Fruit fly (Drosophila melanogaster) whole organism, embryonic: Measurements from ENCODE around the gene sick.

Source experiments
- CG10209 ChIP-seq: fragments of 200-800 bp; sonication (Bioruptor generic); optimal IDR thresholded peaks from 3 replicates; lab custom pipeline; 2017; ENCODE audit warnings: missing biosample characterization, mild to moderate bottlenecking, missing genetic modification characterization, missing genetic modification reagents
- CG1024 ChIP-seq: fragments of 200-800 bp; sonication (Bioruptor generic); IDR thresholded peaks from 2 replicates; pipeline ENCODE4 v1.3.6; 2022; ENCODE audit warnings: missing biosample characterization, missing genetic modification characterization
- CG10274 ChIP-seq: fragments of 200-800 bp; sonication (Bioruptor generic); optimal IDR thresholded peaks from 3 replicates; lab custom pipeline; 2017; ENCODE audit warnings: missing biosample characterization, mild to moderate bottlenecking, missing genetic modification characterization
- CG11504 ChIP-seq: fragments of 200-800 bp; sonication (Bioruptor generic); optimal IDR thresholded peaks from 3 replicates; lab custom pipeline; 2019; ENCODE audit warnings: missing biosample characterization, mild to moderate bottlenecking, missing genetic modification characterization, moderate library complexity
- CG12155 ChIP-seq: fragments of 200-800 bp; sonication (Bioruptor generic); optimal IDR thresholded peaks from 3 replicates; lab custom pipeline; 2016; ENCODE audit warnings: missing biosample characterization, missing genetic modification characterization
- CG13424 ChIP-seq: fragments of 200-800 bp; sonication (Bioruptor generic); optimal IDR thresholded peaks from 2 replicates; lab custom pipeline; 2019; ENCODE audit warnings: missing biosample characterization, mild to moderate bottlenecking, missing genetic modification characterization, moderate library complexity
- CG14860 ChIP-seq: fragments of 200-800 bp; sonication (Bioruptor generic); IDR thresholded peaks from 3 replicates; pipeline ENCODE4 v1.3.6; 2022; ENCODE audit warnings: missing biosample characterization, missing genetic modification characterization; ENCODE audit not compliant: partially characterized antibody
- CG16815 ChIP-seq: fragments of 200-800 bp; sonication (Bioruptor generic); optimal IDR thresholded peaks from 3 replicates; lab custom pipeline; 2017; ENCODE audit warnings: missing biosample characterization, mild to moderate bottlenecking, missing genetic modification characterization
- CG17359 ChIP-seq: fragments of 200-800 bp; sonication (Bioruptor generic); optimal IDR thresholded peaks from 3 replicates; lab custom pipeline; 2018; ENCODE audit warnings: missing biosample characterization, mild to moderate bottlenecking, missing genetic modification characterization, moderate library complexity
- CG2116 ChIP-seq: fragments of 200-800 bp; sonication (Bioruptor generic); optimal IDR thresholded peaks from 3 replicates; lab custom pipeline; 2018; ENCODE audit warnings: missing biosample characterization, mild to moderate bottlenecking, missing genetic modification characterization
- CG2120 ChIP-seq: fragments of 200-800 bp; sonication (Bioruptor generic); optimal IDR thresholded peaks from 3 replicates; lab custom pipeline; 2016; ENCODE audit warnings: missing biosample characterization, missing genetic modification characterization
- CG30431 ChIP-seq: fragments of 200-800 bp; sonication (Bioruptor generic); optimal IDR thresholded peaks from 2 replicates; lab custom pipeline; 2017; ENCODE audit warnings: missing biosample characterization, missing genetic modification characterization
- CG31224 ChIP-seq: fragments of 200-800 bp; sonication (Bioruptor generic); IDR thresholded peaks from 2 replicates; pipeline ENCODE4 v1.3.6; 2022; ENCODE audit warnings: missing biosample characterization, missing genetic modification characterization
- CG32772 ChIP-seq: fragments of 200-800 bp; sonication (Bioruptor generic); IDR thresholded peaks from 2 replicates; pipeline ENCODE4 v1.3.6; 2022; ENCODE audit warnings: missing biosample characterization, missing genetic modification characterization
- CG34224 ChIP-seq: fragments of 200-800 bp; sonication (Bioruptor generic); IDR thresholded peaks from 3 replicates; pipeline ENCODE4 v1.3.6; 2022; ENCODE audit warnings: missing biosample characterization, missing genetic modification characterization; ENCODE audit not compliant: partially characterized antibody
- CG3995 ChIP-seq: fragments of 200-800 bp; sonication (Bioruptor generic); optimal IDR thresholded peaks from 3 replicates; lab custom pipeline; 2016; ENCODE audit warnings: missing biosample characterization, missing genetic modification characterization
- CG4282 ChIP-seq: fragments of 200-800 bp; sonication (Bioruptor generic); optimal IDR thresholded peaks from 2 replicates; lab custom pipeline; 2016; ENCODE audit warnings: missing biosample characterization, missing genetic modification characterization
- CG43689 ChIP-seq: fragments of 200-800 bp; sonication (Bioruptor generic); IDR thresholded peaks from 2 replicates; pipeline ENCODE4 v1.3.6; 2022; ENCODE audit warnings: missing biosample characterization, missing genetic modification characterization
- CG4404 ChIP-seq: fragments of 200-800 bp; sonication (Bioruptor generic); IDR thresholded peaks from 2 replicates; pipeline ENCODE4 v1.3.6; 2022; ENCODE audit warnings: missing biosample characterization, missing genetic modification characterization
- CG4820 ChIP-seq: fragments of 200-800 bp; sonication (Bioruptor generic); optimal IDR thresholded peaks from 3 replicates; lab custom pipeline; 2016; ENCODE audit warnings: missing biosample characterization, missing genetic modification characterization
- CG7745 ChIP-seq: fragments of 200-800 bp; sonication (Bioruptor generic); optimal IDR thresholded peaks from 2 replicates; lab custom pipeline; 2018; ENCODE audit warnings: missing biosample characterization, mild to moderate bottlenecking, missing genetic modification characterization, moderate library complexity
- Dp ChIP-seq: fragments of 200-800 bp; sonication (Bioruptor generic); optimal IDR thresholded peaks from 2 replicates; lab custom pipeline; 2018; ENCODE audit warnings: missing biosample characterization, mild to moderate bottlenecking, missing genetic modification characterization, moderate library complexity
- Dref ChIP-seq: fragments of 200-800 bp; sonication (Bioruptor generic); IDR thresholded peaks from 2 replicates; pipeline ENCODE4 v1.3.6; 2022; ENCODE audit warnings: missing biosample characterization, missing genetic modification characterization
- E2f2 ChIP-seq: fragments of 200-800 bp; sonication (Bioruptor generic); IDR thresholded peaks from 2 replicates; pipeline ENCODE4 v1.3.6; 2022; ENCODE audit warnings: missing biosample characterization, missing genetic modification characterization
- Ets97D ChIP-seq: fragments of 200-800 bp; sonication (Bioruptor generic); optimal IDR thresholded peaks from 3 replicates; lab custom pipeline; 2016; ENCODE audit warnings: missing biosample characterization, missing genetic modification characterization
- H2.0 ChIP-seq: fragments of 200-800 bp; sonication (Bioruptor generic); IDR thresholded peaks from 2 replicates; pipeline ENCODE4 v1.3.6; 2022; ENCODE audit warnings: missing biosample characterization, missing genetic modification characterization
- HHEX ChIP-seq: fragments of 200-800 bp; sonication (Bioruptor generic); optimal IDR thresholded peaks from 3 replicates; lab custom pipeline; 2017; ENCODE audit warnings: missing biosample characterization, mild to moderate bottlenecking, missing genetic modification characterization, missing genetic modification reagents
- Hmr ChIP-seq: fragments of 200-800 bp; sonication (Bioruptor generic); optimal IDR thresholded peaks from 3 replicates; lab custom pipeline; 2017; ENCODE audit warnings: mild to moderate bottlenecking, missing biosample characterization, missing genetic modification reagents, missing genetic modification characterization
- NC2β ChIP-seq: fragments of 200-800 bp; sonication (Bioruptor generic); optimal IDR thresholded peaks from 2 replicates; lab custom pipeline; 2016; ENCODE audit warnings: missing biosample characterization, missing genetic modification characterization
- Nf-YB ChIP-seq: fragments of 200-800 bp; sonication (Bioruptor generic); optimal IDR thresholded peaks from 3 replicates; lab custom pipeline; 2019; ENCODE audit warnings: missing biosample characterization, mild to moderate bottlenecking, missing genetic modification characterization, moderate library complexity
- Ravus ChIP-seq: fragments of 200-800 bp; sonication (Bioruptor generic); IDR thresholded peaks from 2 replicates; pipeline ENCODE4 v1.3.6; 2022; ENCODE audit warnings: missing biosample characterization, missing genetic modification characterization
- Rfx ChIP-seq: fragments of 200-800 bp; sonication (Bioruptor generic); IDR thresholded peaks from 2 replicates; pipeline ENCODE4 v1.3.6; 2022; ENCODE audit warnings: missing biosample characterization, missing genetic modification characterization
- Scr ChIP-seq: fragments of 200-800 bp; sonication (Bioruptor generic); IDR thresholded peaks from 2 replicates; pipeline ENCODE4 v1.3.6; 2022; ENCODE audit warnings: missing biosample characterization, missing genetic modification characterization; ENCODE audit not compliant: partially characterized antibody
- YL-1 ChIP-seq: fragments of 200-800 bp; sonication (Bioruptor generic); optimal IDR thresholded peaks from 3 replicates; lab custom pipeline; 2017; ENCODE audit warnings: missing biosample characterization, mild to moderate bottlenecking, missing genetic modification characterization
- amos ChIP-seq: fragments of 200-800 bp; sonication (Bioruptor generic); IDR thresholded peaks from 2 replicates; pipeline ENCODE4 v1.3.6; 2022; ENCODE audit warnings: missing biosample characterization, missing genetic modification characterization; ENCODE audit not compliant: partially characterized antibody
- dan ChIP-seq: fragments of 200-800 bp; sonication (Bioruptor generic); IDR thresholded peaks from 2 replicates; pipeline ENCODE4 v1.3.6; 2022; ENCODE audit warnings: missing biosample characterization, missing genetic modification characterization
- fd64A ChIP-seq: fragments of 200-800 bp; sonication (Bioruptor generic); optimal IDR thresholded peaks from 3 replicates; lab custom pipeline; 2018; ENCODE audit warnings: missing biosample characterization, mild to moderate bottlenecking, missing genetic modification characterization
- fru ChIP-seq: fragments of >200 bp; optimal IDR thresholded peaks from 2 replicates; lab custom pipeline; 2017
- fu2 ChIP-seq: fragments of 200-800 bp; sonication (Bioruptor generic); optimal IDR thresholded peaks from 2 replicates; lab custom pipeline; 2016; ENCODE audit warnings: missing biosample characterization, missing genetic modification characterization
- ham ChIP-seq: fragments of 200-800 bp; sonication (Bioruptor generic); IDR thresholded peaks from 2 replicates; pipeline ENCODE4 v1.3.6; 2022; ENCODE audit warnings: missing biosample characterization, missing genetic modification characterization
- inv ChIP-seq: fragments of 200-800 bp; sonication (Bioruptor generic); IDR thresholded peaks from 2 replicates; pipeline ENCODE4 v1.3.6; 2022; ENCODE audit warnings: missing biosample characterization, missing genetic modification characterization; ENCODE audit not compliant: partially characterized antibody
- jing ChIP-seq: fragments of 200-800 bp; sonication (Bioruptor generic); optimal IDR thresholded peaks from 2 replicates; lab custom pipeline; 2018; ENCODE audit warnings: missing biosample characterization, mild to moderate bottlenecking, missing genetic modification characterization
- lmd ChIP-seq: fragments of 200-800 bp; sonication (Bioruptor generic); IDR thresholded peaks from 2 replicates; pipeline ENCODE4 v1.3.6; 2022; ENCODE audit warnings: missing biosample characterization, missing genetic modification characterization
- run ChIP-seq: fragments of 200-800 bp; sonication (Bioruptor generic); optimal IDR thresholded peaks from 3 replicates; lab custom pipeline; 2018; ENCODE audit warnings: missing biosample characterization, mild to moderate bottlenecking, missing genetic modification characterization
- sc ChIP-seq, 3 experiments: fragments of >200 bp in 2 of 3; fragments of 200-800 bp in 1 of 3; sonication (Bioruptor generic) in 1 of 3; optimal IDR thresholded peaks; 2 replicates in 2 of 3; 3 replicates in 1 of 3; lab custom pipeline; 2017; ENCODE audit warnings: mild to moderate bottlenecking in 1 of 3, missing biosample characterization in 1 of 3, missing genetic modification characterization in 1 of 3, missing genetic modification reagents in 1 of 3
- seq ChIP-seq: fragments of 200-800 bp; sonication (Bioruptor generic); IDR thresholded peaks from 2 replicates; pipeline ENCODE4 v1.3.6; 2022; ENCODE audit warnings: missing biosample characterization, missing genetic modification characterization
- sob ChIP-seq: fragments of 200-800 bp; sonication (Bioruptor generic); IDR thresholded peaks from 2 replicates; pipeline ENCODE4 v1.3.6; 2022; ENCODE audit warnings: missing biosample characterization, missing genetic modification characterization
- trem ChIP-seq: fragments of 200-800 bp; optimal IDR thresholded peaks from 3 replicates; lab custom pipeline; 2019; ENCODE audit warnings: missing biosample characterization, mild to moderate bottlenecking, missing genetic modification characterization, moderate library complexity
- tup ChIP-seq: fragments of 200-800 bp; sonication (Bioruptor generic); optimal IDR thresholded peaks from 2 replicates; lab custom pipeline; 2016; ENCODE audit warnings: missing biosample characterization, mild to moderate bottlenecking, missing genetic modification characterization, moderate library complexity
- vnd ChIP-seq: fragments of 200-800 bp; sonication (Bioruptor generic); IDR thresholded peaks from 3 replicates; pipeline ENCODE4 v1.3.6; 2022; ENCODE audit warnings: missing biosample characterization, missing genetic modification characterization; ENCODE audit not compliant: partially characterized antibody
- vvl ChIP-seq: fragments of 200-800 bp; sonication (Bioruptor generic); IDR thresholded peaks from 2 replicates; pipeline ENCODE4 v1.3.6; 2022; ENCODE audit warnings: missing biosample characterization, missing genetic modification characterization

sick gene

DNA sequence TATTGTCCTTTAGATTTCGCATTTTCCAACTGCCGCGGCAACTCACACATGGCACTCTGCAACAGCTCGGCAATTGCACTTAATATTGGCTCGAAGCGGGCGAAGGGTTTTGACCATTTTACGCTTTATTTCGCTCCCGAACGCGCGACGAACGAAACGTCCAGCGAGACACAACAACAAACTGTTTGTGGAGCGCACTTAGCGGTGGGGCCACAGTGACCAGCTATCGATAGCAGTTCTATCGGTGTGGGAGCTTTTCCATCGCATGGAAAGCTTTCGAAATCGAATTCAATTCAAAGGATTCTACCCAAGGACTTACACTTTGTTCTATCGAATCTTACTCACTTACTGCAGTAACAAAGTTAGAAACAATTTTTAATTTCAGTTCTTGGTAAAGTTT is 39.4 kb upstream of the sick start, which contains the start of gene CG10631:
Gene CG10631, minus strand, starts transcription at position 189 of the 400 bp plus-strand sequence.
- TF ChIP-seq HHEX (GFP tag; lab: Kevin White, UChicago): no peak
- TF ChIP-seq YL-1 (GFP tag; lab: Kevin White, UChicago): no peak
- no peak for TF ChIP-seq fu2 (GFP tag; lab: Kevin White, UChicago)
- peak; percentile 86; the same call in 1 of the 2 replicates for TF ChIP-seq amos (GFP tag; lab: Robert Waterston, UW)
- TF ChIP-seq CG4820 (GFP tag; lab: Kevin White, UChicago): no peak
- TF ChIP-seq H2.0 (GFP tag; lab: Robert Waterston, UW): no peak
- TF ChIP-seq ham (GFP tag; lab: Robert Waterston, UW): no peak
- peak; percentile 3 for TF ChIP-seq CG2116 (GFP tag; lab: Kevin White, UChicago)
- TF ChIP-seq Hmr (GFP tag; lab: Kevin White, UChicago): peak; percentile 18
- TF ChIP-seq CG1024 (GFP tag; lab: Robert Waterston, UW): no peak
- TF ChIP-seq CG31224 (GFP tag; lab: Robert Waterston, UW): no peak
- peak; percentile 63 for TF ChIP-seq CG14860 (GFP tag; lab: Robert Waterston, UW)
- TF ChIP-seq run: no peak
- TF ChIP-seq CG7745 (tag; lab: Kevin White, UChicago): no peak
- peak; percentile 16 for TF ChIP-seq CG11504 (tag; lab: Kevin White, UChicago)
- peak; percentile 12 for TF ChIP-seq CG4282 (GFP tag; lab: Kevin White, UChicago)
- no peak for TF ChIP-seq CG16815 (GFP tag; lab: Kevin White, UChicago)
- TF ChIP-seq Dref (GFP tag; lab: Robert Waterston, UW): peak; percentile 88
- TF ChIP-seq trem (tag; lab: Kevin White, UChicago): no peak
- TF ChIP-seq sc (optimal IDR thresholded peaks at IDR 0.05; lab: Kevin White, UChicago): no peak
- TF ChIP-seq sc (GFP tag; optimal IDR thresholded peaks at IDR 0.05; lab: Kevin White, UChicago): no peak
- TF ChIP-seq CG4404: no peak
- TF ChIP-seq inv: peak; percentile 67
- TF ChIP-seq NC2β (GFP tag; lab: Kevin White, UChicago): no peak
- TF ChIP-seq Nf-YB (GFP tag; lab: Kevin White, UChicago): no peak
- no peak for TF ChIP-seq tup (GFP tag; lab: Kevin White, UChicago)
- no peak for TF ChIP-seq lmd
- TF ChIP-seq Ravus (GFP tag; lab: Robert Waterston, UW): no peak
- no peak for TF ChIP-seq jing (GFP tag; lab: Kevin White, UChicago)
- TF ChIP-seq CG30431 (GFP tag; lab: Kevin White, UChicago): no peak
- TF ChIP-seq CG17359 (tag; lab: Kevin White, UChicago): no peak
- no peak for TF ChIP-seq seq (GFP tag; lab: Robert Waterston, UW)
- 0 out of 2 replicates have a peak, but pooled peaks have one; percentile 34 for TF ChIP-seq sob (GFP tag; lab: Robert Waterston, UW)
- peak; percentile 24; the same call in 1 of the 2 replicates for TF ChIP-seq vvl
- peak; percentile 85 for TF ChIP-seq CG34224 (GFP tag; lab: Robert Waterston, UW)
- no peak for TF ChIP-seq CG32772 (GFP tag; lab: Robert Waterston, UW)
- no peak for TF ChIP-seq CG10274
- TF ChIP-seq CG2120: no peak
- peak; percentile 32; the same call in 1 of the 2 replicates for TF ChIP-seq Rfx (GFP tag; lab: Robert Waterston, UW)
- no peak for TF ChIP-seq fd64A (GFP tag; lab: Kevin White, UChicago)
- TF ChIP-seq CG3995 (GFP tag; lab: Kevin White, UChicago): peak; percentile 23
- TF ChIP-seq Scr (GFP tag; lab: Robert Waterston, UW): peak; percentile 82
- no peak for TF ChIP-seq CG13424 (tag; lab: Kevin White, UChicago)
- peak; percentile 55 for TF ChIP-seq E2f2 (GFP tag; lab: Robert Waterston, UW)
- no peak for TF ChIP-seq CG43689 (GFP tag; lab: Robert Waterston, UW)
- no peak for TF ChIP-seq CG10209 (GFP tag; lab: Kevin White, UChicago)
- TF ChIP-seq vnd (GFP tag; lab: Robert Waterston, UW): peak; percentile 69
- peak; percentile 53 for TF ChIP-seq Dp (GFP tag; lab: Kevin White, UChicago)
- no peak for TF ChIP-seq CG12155 (GFP tag; lab: Kevin White, UChicago)
- no peak for TF ChIP-seq fru
- TF ChIP-seq Ets97D (GFP tag; lab: Kevin White, UChicago): peak; percentile 7
- no peak for TF ChIP-seq dan (GFP tag; lab: Robert Waterston, UW)
